Worm (Caenorhabditis elegans) whole organism, L4 larva: Measurements from ENCODE around the gene mdt-9.

Source experiments
- duxl-1 ChIP-seq: sonication (generic microtip); optimal IDR thresholded peaks from 2 replicates; lab custom pipeline; 2016; ENCODE audit warnings: mild to moderate bottlenecking, missing genetic modification characterization, moderate library complexity, missing compliant biosample characterization; ENCODE audit not compliant: poor library complexity
- lim-7 ChIP-seq: fragments of 200-800 bp; sonication (Bioruptor generic); IDR thresholded peaks from 2 replicates; pipeline ENCODE4 v1.3.6; 2022; ENCODE audit warnings: missing genetic modification characterization, missing compliant biosample characterization
- nhr-237 ChIP-seq: sonication (generic microtip); optimal IDR thresholded peaks from 2 replicates; lab custom pipeline; 2017; ENCODE audit warnings: missing biosample characterization, missing genetic modification characterization
- nhr-41 ChIP-seq: fragments of 200-800 bp; sonication (Bioruptor generic); IDR thresholded peaks from 2 replicates; pipeline ENCODE4 v1.3.6; 2022; ENCODE audit warnings: missing genetic modification reagents, missing genetic modification characterization, missing compliant biosample characterization
- nhr-6 ChIP-seq: fragments of 150-350 bp; optimal IDR thresholded peaks from 2 replicates; lab custom pipeline; 2014; ENCODE audit warnings: missing biosample characterization, missing genetic modification characterization

- TF ChIP-seq lim-7 (GFP tag; lab: Robert Waterston, UW) (no peak), nhr-41 (GFP tag; lab: Robert Waterston, UW) (no peak), nhr-6 (tag; lab: Kevin White, UChicago) (no peak), duxl-1 (tag; lab: Kevin White, UChicago) (no peak), nhr-237 (tag; lab: Kevin White, UChicago) (no peak)
Measured at ce11 chrIV:13347232-13347715, 38.9 kb upstream of the mdt-9 start, which contains the start of gene W02A2.9.
